Fruit fly (Drosophila melanogaster) whole organism, embryonic: ENCODE data around the gene CG4597.
A peak's percentile ranks its signal among the peaks of the same experiment; 100 is the strongest.

Source experiments
- Atf-2 ChIP-seq: fragments of 200-800 bp; sonication (Bioruptor generic); optimal IDR thresholded peaks from 2 replicates; lab custom pipeline; 2016; ENCODE audit warnings: missing biosample characterization, missing genetic modification characterization
- BEAF-32 ChIP-seq: fragments of 200-800 bp; sonication (Bioruptor generic); optimal IDR thresholded peaks from 3 replicates; lab custom pipeline; 2017; ENCODE audit warnings: missing biosample characterization, missing genetic modification characterization, mild to moderate bottlenecking, moderate library complexity, missing genetic modification reagents
- CG10209 ChIP-seq: fragments of 200-800 bp; sonication (Bioruptor generic); optimal IDR thresholded peaks from 3 replicates; lab custom pipeline; 2017; ENCODE audit warnings: missing biosample characterization, mild to moderate bottlenecking, missing genetic modification characterization, missing genetic modification reagents
- CG15514 ChIP-seq: fragments of 200-800 bp; sonication (Bioruptor generic); optimal IDR thresholded peaks from 3 replicates; lab custom pipeline; 2017; ENCODE audit warnings: missing biosample characterization, missing genetic modification characterization, mild to moderate bottlenecking, moderate library complexity, missing genetic modification reagents
- CG1602 ChIP-seq: fragments of 200-800 bp; sonication (Bioruptor generic); optimal IDR thresholded peaks from 3 replicates; lab custom pipeline; 2016; ENCODE audit warnings: missing biosample characterization, missing genetic modification characterization
- CG1647 ChIP-seq: fragments of 200-800 bp; sonication (Bioruptor generic); optimal IDR thresholded peaks from 3 replicates; lab custom pipeline; 2016; ENCODE audit warnings: missing biosample characterization, missing genetic modification characterization
- CG17359 ChIP-seq: fragments of 200-800 bp; sonication (Bioruptor generic); optimal IDR thresholded peaks from 3 replicates; lab custom pipeline; 2018; ENCODE audit warnings: missing biosample characterization, mild to moderate bottlenecking, missing genetic modification characterization, moderate library complexity
- CG17361 ChIP-seq: fragments of 200-800 bp; sonication (Bioruptor generic); IDR thresholded peaks from 3 replicates; pipeline ENCODE4 v1.3.6; 2022; ENCODE audit warnings: missing biosample characterization, missing genetic modification characterization
- CG17385 ChIP-seq: fragments of 200-800 bp; sonication (Bioruptor generic); optimal IDR thresholded peaks from 3 replicates; lab custom pipeline; 2018; ENCODE audit warnings: missing biosample characterization, mild to moderate bottlenecking, missing genetic modification characterization
- CG2202 ChIP-seq: fragments of 200-800 bp; sonication (Bioruptor generic); optimal IDR thresholded peaks from 2 replicates; lab custom pipeline; 2018; ENCODE audit warnings: missing biosample characterization, mild to moderate bottlenecking, missing genetic modification characterization
- CG2678 ChIP-seq: fragments of 200-800 bp; sonication (Bioruptor generic); optimal IDR thresholded peaks from 3 replicates; lab custom pipeline; 2019; ENCODE audit warnings: missing biosample characterization, mild to moderate bottlenecking, missing genetic modification characterization, moderate library complexity
- CG30403 ChIP-seq: fragments of 200-800 bp; sonication (Bioruptor generic); optimal IDR thresholded peaks from 3 replicates; lab custom pipeline; 2016; ENCODE audit warnings: missing biosample characterization, missing genetic modification characterization
- CG31224 ChIP-seq: fragments of 200-800 bp; sonication (Bioruptor generic); IDR thresholded peaks from 2 replicates; pipeline ENCODE4 v1.3.6; 2022; ENCODE audit warnings: missing biosample characterization, missing genetic modification characterization
- CG33213 ChIP-seq: fragments of 200-800 bp; sonication (Bioruptor generic); optimal IDR thresholded peaks from 3 replicates; lab custom pipeline; 2016; ENCODE audit warnings: missing biosample characterization, missing genetic modification characterization
- CG34224 ChIP-seq: fragments of 200-800 bp; sonication (Bioruptor generic); IDR thresholded peaks from 3 replicates; pipeline ENCODE4 v1.3.6; 2022; ENCODE audit warnings: missing biosample characterization, missing genetic modification characterization; ENCODE audit not compliant: partially characterized antibody
- CG6175 ChIP-seq: fragments of 200-800 bp; sonication (Bioruptor generic); IDR thresholded peaks from 3 replicates; pipeline ENCODE4 v1.3.6; 2022; ENCODE audit warnings: missing biosample characterization, missing genetic modification characterization
- CG6854 ChIP-seq: fragments of 200-800 bp; sonication (Bioruptor generic); optimal IDR thresholded peaks from 3 replicates; lab custom pipeline; 2017; ENCODE audit warnings: missing biosample characterization, mild to moderate bottlenecking, missing genetic modification characterization
- CG7839 ChIP-seq: fragments of 200-800 bp; sonication (Bioruptor generic); optimal IDR thresholded peaks from 3 replicates; lab custom pipeline; 2018; ENCODE audit warnings: missing biosample characterization, mild to moderate bottlenecking, missing genetic modification characterization, moderate library complexity
- CG7987 ChIP-seq: fragments of 200-800 bp; sonication (Bioruptor generic); optimal IDR thresholded peaks from 2 replicates; lab custom pipeline; 2018; ENCODE audit warnings: missing biosample characterization, mild to moderate bottlenecking, missing genetic modification characterization, moderate library complexity
- CHES-1-like ChIP-seq: fragments of 200-800 bp; sonication (Bioruptor generic); optimal IDR thresholded peaks from 2 replicates; lab custom pipeline; 2016; ENCODE audit warnings: missing biosample characterization, missing genetic modification characterization
- CTCF ChIP-seq: fragments of 200-800 bp; sonication (Bioruptor generic); optimal IDR thresholded peaks from 2 replicates; lab custom pipeline; 2017; ENCODE audit warnings: missing biosample characterization, mild to moderate bottlenecking, missing genetic modification characterization, moderate library complexity
- D19B ChIP-seq: fragments of 200-800 bp; sonication (Bioruptor generic); optimal IDR thresholded peaks from 2 replicates; lab custom pipeline; 2017; ENCODE audit warnings: missing biosample characterization, mild to moderate bottlenecking, missing genetic modification characterization
- Dll ChIP-seq: fragments of 200-800 bp; sonication (Bioruptor generic); IDR thresholded peaks from 4 replicates; pipeline ENCODE4 v1.3.6; 2022; ENCODE audit warnings: missing biosample characterization, missing genetic modification characterization; ENCODE audit not compliant: partially characterized antibody
- Dp ChIP-seq: fragments of 200-800 bp; sonication (Bioruptor generic); optimal IDR thresholded peaks from 2 replicates; lab custom pipeline; 2018; ENCODE audit warnings: missing biosample characterization, mild to moderate bottlenecking, missing genetic modification characterization, moderate library complexity
- Ets97D ChIP-seq: fragments of 200-800 bp; sonication (Bioruptor generic); optimal IDR thresholded peaks from 3 replicates; lab custom pipeline; 2016; ENCODE audit warnings: missing biosample characterization, missing genetic modification characterization
- Fer3 ChIP-seq: fragments of 200-800 bp; sonication (Bioruptor generic); optimal IDR thresholded peaks from 2 replicates; lab custom pipeline; 2018; ENCODE audit warnings: missing biosample characterization, mild to moderate bottlenecking, missing genetic modification characterization, moderate library complexity
- GATAe ChIP-seq: fragments of 200-800 bp; sonication (Bioruptor generic); conservative IDR thresholded peaks from 2 replicates; pipeline ENCODE4 v1.3.6; 2022; ENCODE audit warnings: missing biosample characterization, missing genetic modification characterization
- Hand ChIP-seq: fragments of 200-800 bp; sonication (Bioruptor generic); optimal IDR thresholded peaks from 2 replicates; lab custom pipeline; 2017; ENCODE audit warnings: mild to moderate bottlenecking, missing biosample characterization, missing genetic modification reagents, missing genetic modification characterization
- Hmr ChIP-seq: fragments of 200-800 bp; sonication (Bioruptor generic); optimal IDR thresholded peaks from 3 replicates; lab custom pipeline; 2017; ENCODE audit warnings: mild to moderate bottlenecking, missing biosample characterization, missing genetic modification reagents, missing genetic modification characterization
- Hr78 ChIP-seq, 2 experiments: fragments of 200-800 bp in 1 of 2; fragments of >200 bp in 1 of 2; sonication (Bioruptor generic) in 1 of 2; optimal IDR thresholded peaks; 2 replicates each; lab custom pipeline; 2017 to 2019; ENCODE audit warnings: missing biosample characterization in 2 of 2, missing genetic modification characterization in 2 of 2, mild to moderate bottlenecking in 1 of 2, moderate library complexity in 1 of 2
- Sin3A ChIP-seq: fragments of >200 bp; optimal IDR thresholded peaks from 2 replicates; lab custom pipeline; 2018
- Tbp ChIP-seq: fragments of >200 bp; optimal IDR thresholded peaks from 2 replicates; lab custom pipeline; 2018; ENCODE audit warnings: missing biosample characterization, missing genetic modification characterization
- Usf ChIP-seq: fragments of 200-800 bp; sonication (Bioruptor generic); optimal IDR thresholded peaks from 2 replicates; lab custom pipeline; 2017; ENCODE audit warnings: missing genotype, missing biosample characterization, missing genetic modification characterization
- Xbp1 ChIP-seq: fragments of 200-800 bp; sonication (Bioruptor generic); optimal IDR thresholded peaks from 3 replicates; lab custom pipeline; 2016; ENCODE audit warnings: missing biosample characterization, mild to moderate bottlenecking, missing genetic modification characterization
- YL-1 ChIP-seq: fragments of 200-800 bp; sonication (Bioruptor generic); optimal IDR thresholded peaks from 3 replicates; lab custom pipeline; 2017; ENCODE audit warnings: missing biosample characterization, mild to moderate bottlenecking, missing genetic modification characterization
- ash1 ChIP-seq: fragments of 200-800 bp; sonication (Bioruptor generic); optimal IDR thresholded peaks from 2 replicates; lab custom pipeline; 2018; ENCODE audit warnings: missing biosample characterization, mild to moderate bottlenecking, missing genetic modification characterization
- ato ChIP-seq: fragments of 200-800 bp; sonication (Bioruptor generic); IDR thresholded peaks from 2 replicates; pipeline ENCODE4 v1.3.6; 2022; ENCODE audit warnings: missing biosample characterization, missing genetic modification characterization; ENCODE audit not compliant: partially characterized antibody
- cas ChIP-seq: fragments of 200-800 bp; sonication (Bioruptor generic); IDR thresholded peaks from 2 replicates; pipeline ENCODE4 v1.3.6; 2022; ENCODE audit warnings: missing biosample characterization, missing genetic modification characterization
- crp ChIP-seq, 2 experiments: fragments of 200-800 bp; sonication (Bioruptor generic); optimal IDR thresholded peaks; 2 replicates in 1 of 2; 3 replicates in 1 of 2; lab custom pipeline; 2017; ENCODE audit warnings: missing biosample characterization in 2 of 2, missing genetic modification characterization in 2 of 2, mild to moderate bottlenecking in 1 of 2, moderate library complexity in 1 of 2
- cwo ChIP-seq: fragments of 200-800 bp; sonication (Bioruptor generic); optimal IDR thresholded peaks from 3 replicates; lab custom pipeline; 2017; ENCODE audit warnings: missing biosample characterization, missing genetic modification characterization, mild to moderate bottlenecking, moderate library complexity, missing genetic modification reagents
- fd102C ChIP-seq: fragments of 200-800 bp; sonication (Bioruptor generic); optimal IDR thresholded peaks from 2 replicates; lab custom pipeline; 2018; ENCODE audit warnings: missing biosample characterization, mild to moderate bottlenecking, missing genetic modification characterization, moderate library complexity
- kay ChIP-seq: fragments of 200-800 bp; sonication (Bioruptor generic); optimal IDR thresholded peaks from 2 replicates; lab custom pipeline; 2016; ENCODE audit warnings: missing biosample characterization, missing genetic modification characterization
- lmd ChIP-seq: fragments of 200-800 bp; sonication (Bioruptor generic); IDR thresholded peaks from 2 replicates; pipeline ENCODE4 v1.3.6; 2022; ENCODE audit warnings: missing biosample characterization, missing genetic modification characterization
- otp ChIP-seq: fragments of 200-800 bp; sonication (Bioruptor generic); IDR thresholded peaks from 3 replicates; pipeline ENCODE4, ENCODE4 v1.3.6; 2022; ENCODE audit warnings: missing biosample characterization, missing genetic modification characterization
- psq ChIP-seq: fragments of 200-800 bp; sonication (Bioruptor generic); optimal IDR thresholded peaks from 2 replicates; lab custom pipeline; 2017; ENCODE audit warnings: missing biosample characterization, missing genetic modification characterization
- repo ChIP-seq: fragments of 200-800 bp; sonication (Bioruptor generic); optimal IDR thresholded peaks from 2 replicates; lab custom pipeline; 2016; ENCODE audit warnings: missing biosample characterization, missing genetic modification characterization
- run ChIP-seq: fragments of 200-800 bp; sonication (Bioruptor generic); optimal IDR thresholded peaks from 3 replicates; lab custom pipeline; 2018; ENCODE audit warnings: missing biosample characterization, mild to moderate bottlenecking, missing genetic modification characterization
- sim ChIP-seq: fragments of 200-800 bp; sonication (Bioruptor generic); IDR thresholded peaks from 2 replicates; pipeline ENCODE4 v1.3.6; 2022; ENCODE audit warnings: missing biosample characterization, missing genetic modification characterization
- tio ChIP-seq: fragments of 200-800 bp; sonication (Bioruptor generic); optimal IDR thresholded peaks from 2 replicates; lab custom pipeline; 2017; ENCODE audit warnings: missing biosample characterization, missing genetic modification characterization, inconsistent platforms
- unc-4 ChIP-seq: fragments of 200-800 bp; sonication (Bioruptor generic); IDR thresholded peaks from 2 replicates; pipeline ENCODE4 v1.3.6; 2022; ENCODE audit warnings: missing biosample characterization, missing genetic modification characterization; ENCODE audit not compliant: partially characterized antibody

The CG4597 gene

DNA sequence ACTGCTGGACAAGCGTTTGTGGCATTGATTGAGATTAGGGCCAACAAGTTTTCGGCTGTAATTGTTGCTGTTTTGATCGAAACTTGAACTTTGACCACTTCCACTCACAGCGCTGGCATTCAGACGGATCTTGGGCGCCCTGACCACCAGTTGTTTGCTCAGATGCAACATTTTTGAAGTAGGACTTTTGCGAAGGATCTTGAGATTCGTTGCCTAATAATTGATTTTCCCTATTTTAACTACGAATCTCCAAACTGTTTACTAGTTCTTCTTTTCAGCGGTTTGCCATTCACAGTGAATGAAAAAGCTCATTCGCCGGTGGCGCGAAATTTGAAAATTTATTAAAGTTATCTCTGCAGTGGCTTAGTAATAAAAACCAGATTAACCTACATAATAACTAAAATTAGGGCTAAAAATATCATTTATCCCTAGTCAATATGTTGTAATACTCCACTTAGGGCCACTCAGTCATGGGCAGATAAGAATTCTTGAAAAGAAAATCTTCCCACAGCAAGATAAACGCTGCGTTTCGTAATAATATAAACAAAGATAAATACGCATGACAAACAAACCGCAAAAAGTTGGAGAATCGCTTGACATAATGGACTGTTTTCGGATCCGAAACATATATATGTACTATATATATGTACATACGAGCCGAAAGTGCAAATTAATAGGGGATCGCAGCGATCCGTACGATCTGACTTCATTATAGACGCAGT lies 12.2 kb downstream of the CG4597 start, which contains the start of the genes Dhrs4 and Gdap1 (continued):
- TF ChIP-seq Hr78 (GFP tag; optimal IDR thresholded peaks at IDR 0.05; lab: Kevin White, UChicago) = peak in 1 of 2 experiments; percentile 93
- TF ChIP-seq CG7839 (tag; lab: Kevin White, UChicago) = no peak
- no peak for TF ChIP-seq Dll (GFP tag; lab: Robert Waterston, UW)
- TF ChIP-seq CG34224 (GFP tag; lab: Robert Waterston, UW) = no peak
- no peak for TF ChIP-seq CG33213 (GFP tag; lab: Kevin White, UChicago)
- TF ChIP-seq Xbp1 (GFP tag; lab: Kevin White, UChicago) = no peak
- TF ChIP-seq D19B (GFP tag; lab: Kevin White, UChicago) = no peak
- TF ChIP-seq CG7987 (GFP tag; lab: Kevin White, UChicago) = no peak
- no peak for TF ChIP-seq CHES-1-like (GFP tag; lab: Kevin White, UChicago)
- TF ChIP-seq fd102C (GFP tag; lab: Kevin White, UChicago) = no peak
- TF ChIP-seq cas = no peak
- TF ChIP-seq Ets97D (GFP tag; lab: Kevin White, UChicago) = no peak
- TF ChIP-seq lmd (GFP tag; lab: Robert Waterston, UW) = no peak
- TF ChIP-seq kay (GFP tag; lab: Kevin White, UChicago) = no peak
- TF ChIP-seq CG17385 = peak; percentile 74
- no peak for TF ChIP-seq CG2202 (tag; lab: Kevin White, UChicago)
- TF ChIP-seq CG17359 (tag; lab: Kevin White, UChicago) = no peak
- no peak for TF ChIP-seq Fer3 (tag; lab: Kevin White, UChicago)
- TF ChIP-seq CTCF (GFP tag; lab: Kevin White, UChicago) = no peak
- TF ChIP-seq crp (GFP tag; optimal IDR thresholded peaks at IDR 0.05; lab: Kevin White, UChicago) = peak in 1 of 2 experiments; percentile 67
- no peak for TF ChIP-seq CG30403 (GFP tag; lab: Kevin White, UChicago)
- no peak for TF ChIP-seq Tbp (GFP tag; lab: Kevin White, UChicago)
- TF ChIP-seq ash1 (GFP tag; lab: Kevin White, UChicago) = no peak
- peak; percentile 96 for TF ChIP-seq CG15514 (GFP tag; lab: Kevin White, UChicago)
- no peak for TF ChIP-seq Hmr (GFP tag; lab: Kevin White, UChicago)
- TF ChIP-seq Sin3A (lab: Kevin White, UChicago) = no peak
- TF ChIP-seq CG1647 = no peak
- no peak for TF ChIP-seq GATAe (GFP tag; lab: Robert Waterston, UW)
- no peak for TF ChIP-seq CG31224
- TF ChIP-seq CG6175 (GFP tag; lab: Robert Waterston, UW) = no peak
- no peak for TF ChIP-seq CG17361
- no peak for TF ChIP-seq ato (GFP tag; lab: Robert Waterston, UW)

DNA sequence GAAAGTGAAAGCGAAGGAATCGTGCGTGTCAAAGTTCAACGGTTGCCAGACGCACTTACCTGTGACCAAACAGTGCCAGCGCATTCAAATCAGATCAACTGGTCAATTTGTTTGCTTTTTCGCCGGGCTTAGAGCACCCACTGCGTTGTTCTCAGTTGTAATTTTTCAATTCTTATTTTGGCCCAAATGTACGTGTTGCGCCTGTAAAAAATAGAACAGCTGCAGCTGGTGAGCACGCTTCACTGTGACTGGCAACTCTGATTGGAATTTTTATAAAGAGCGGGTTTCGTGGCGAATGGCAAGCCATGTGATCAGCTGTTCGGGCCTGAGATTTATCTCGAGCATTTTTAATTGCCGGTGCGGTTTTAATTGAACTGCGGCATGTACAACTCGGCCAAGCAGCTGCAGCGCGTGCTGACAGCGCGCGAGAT lies 16.5 kb downstream of the CG4597 start, which contains the start of the genes Fitm and AlaRS-m:
TSS of gene Fitm (minus strand) at position 250 of the 431 bp plus-strand sequence.
TSS of gene AlaRS-m (plus strand) at position 285 of the 431 bp plus-strand sequence.
- TF ChIP-seq CG10209 (GFP tag; lab: Kevin White, UChicago) (no peak), cwo (GFP tag; lab: Kevin White, UChicago) (no peak), CG6854 (GFP tag; lab: Kevin White, UChicago) (no peak), YL-1 (GFP tag; lab: Kevin White, UChicago) (peak; percentile 67), run (tag; lab: Kevin White, UChicago) (no peak), Dp (GFP tag; lab: Kevin White, UChicago) (peak; percentile 55), BEAF-32 (GFP tag; lab: Kevin White, UChicago) (peak; percentile 0), sim (GFP tag; lab: Robert Waterston, UW) (no peak), unc-4 (GFP tag; lab: Robert Waterston, UW) (0 out of 2 replicates have a peak, but pooled peaks have one; percentile 25), psq (GFP tag; lab: Kevin White, UChicago) (no peak), Atf-2 (GFP tag; lab: Kevin White, UChicago) (no peak), CG1602 (GFP tag; lab: Kevin White, UChicago) (no peak), Hand (GFP tag; lab: Kevin White, UChicago) (no peak), Usf (GFP tag; lab: Kevin White, UChicago) (no peak), repo (no peak), otp (GFP tag; lab: Robert Waterston, UW) (no peak), CG2678 (tag; lab: Kevin White, UChicago) (no peak), tio (GFP tag; lab: Kevin White, UChicago) (no peak)
